Worm (Caenorhabditis elegans) whole organism, mixed stage, embryonic: ENCODE data around the gene npp-1.
"Not testable (repeated sequence)": the region's sequence is repeated elsewhere in the genome, so short reads cannot be mapped to it uniquely, and the experiment has no call there.

Experiments used
- M03D4.4 ChIP-seq: sonication (generic microtip); optimal IDR thresholded peaks from 2 replicates; lab custom pipeline; 2017; ENCODE audit warnings: mild to moderate bottlenecking, missing genetic modification characterization, missing compliant biosample characterization
- bed-3 ChIP-seq: fragments of 200-800 bp; sonication (Bioruptor generic); optimal IDR thresholded peaks from 3 replicates; lab custom pipeline; 2018; ENCODE audit warnings: mild to moderate bottlenecking, missing genetic modification characterization, moderate library complexity, missing compliant biosample characterization
- blmp-1 ChIP-seq: fragments of 150-350 bp; optimal IDR thresholded peaks from 2 replicates; lab custom pipeline; 2014; ENCODE audit warnings: missing biosample characterization, missing genetic modification characterization
- ceh-39 ChIP-seq: fragments of 150-350 bp; optimal IDR thresholded peaks from 2 replicates; lab custom pipeline; 2014; ENCODE audit warnings: missing biosample characterization, missing genetic modification characterization
- ceh-43 ChIP-seq: fragments of 200-800 bp; sonication (Bioruptor generic); optimal IDR thresholded peaks from 2 replicates; lab custom pipeline; 2018; ENCODE audit warnings: mild to moderate bottlenecking, missing genetic modification characterization, moderate library complexity, missing compliant biosample characterization
- ceh-83 ChIP-seq: fragments of 200-800 bp; sonication (Bioruptor generic); optimal IDR thresholded peaks from 2 replicates; lab custom pipeline; 2018; ENCODE audit warnings: mild to moderate bottlenecking, missing genetic modification characterization, missing compliant biosample characterization
- ces-1 ChIP-seq: fragments of 150-350 bp; optimal IDR thresholded peaks from 2 replicates; lab custom pipeline; 2014; ENCODE audit warnings: missing biosample characterization, missing genetic modification reagents, missing genetic modification characterization
- cnd-1 ChIP-seq: fragments of 200-800 bp; sonication (Bioruptor generic); optimal IDR thresholded peaks from 2 replicates; lab custom pipeline; 2018; ENCODE audit warnings: mild to moderate bottlenecking, missing genetic modification characterization, missing compliant biosample characterization
- drap-1 ChIP-seq: fragments of 200-800 bp; sonication (Bioruptor generic); optimal IDR thresholded peaks from 3 replicates; lab custom pipeline; 2018; ENCODE audit warnings: mild to moderate bottlenecking, missing genetic modification characterization, missing compliant biosample characterization
- elt-1 ChIP-seq: sonication (generic microtip); optimal IDR thresholded peaks from 2 replicates; lab custom pipeline; 2017; ENCODE audit warnings: missing genetic modification characterization, mild to moderate bottlenecking, missing compliant biosample characterization, antibody characterized with exemption, moderate library complexity, borderline replicate concordance; ENCODE audit not compliant: insufficient read depth
- elt-3 ChIP-seq: fragments of 150-350 bp; optimal IDR thresholded peaks from 2 replicates; lab custom pipeline; 2014; ENCODE audit warnings: missing biosample characterization, missing genetic modification characterization
- flh-1 ChIP-seq: fragments of 200-800 bp; sonication (Bioruptor generic); optimal IDR thresholded peaks from 2 replicates; lab custom pipeline; 2018; ENCODE audit warnings: mild to moderate bottlenecking, missing genetic modification characterization, moderate library complexity, missing compliant biosample characterization
- ham-2 ChIP-seq: fragments of 200-800 bp; sonication (Bioruptor generic); optimal IDR thresholded peaks from 2 replicates; lab custom pipeline; 2018; ENCODE audit warnings: mild to moderate bottlenecking, missing genetic modification characterization, missing compliant biosample characterization
- hlh-1 ChIP-seq: fragments of 150-350 bp; optimal IDR thresholded peaks from 2 replicates; lab custom pipeline; 2014; ENCODE audit warnings: missing biosample characterization, missing genetic modification reagents, missing genetic modification characterization
- lin-13 ChIP-seq: fragments of 150-350 bp; optimal IDR thresholded peaks from 2 replicates; lab custom pipeline; 2014; ENCODE audit warnings: missing biosample characterization, missing genetic modification characterization
- lsy-2 ChIP-seq: fragments of 150-350 bp; optimal IDR thresholded peaks from 2 replicates; lab custom pipeline; 2014; ENCODE audit warnings: missing biosample characterization, missing genetic modification characterization
- mab-5 ChIP-seq: fragments of 150-350 bp; optimal IDR thresholded peaks from 2 replicates; lab custom pipeline; 2014; ENCODE audit warnings: missing biosample characterization, missing genetic modification characterization
- mep-1 ChIP-seq: fragments of 150-350 bp; optimal IDR thresholded peaks from 2 replicates; lab custom pipeline; 2017; ENCODE audit warnings: missing biosample characterization, missing genetic modification reagents, missing genetic modification characterization, inconsistent platforms
- mls-2 ChIP-seq: sonication (generic microtip); optimal IDR thresholded peaks from 2 replicates; lab custom pipeline; 2016; ENCODE audit warnings: mild to moderate bottlenecking, missing genetic modification characterization, moderate library complexity, missing compliant biosample characterization
- nhr-12 ChIP-seq: fragments of 150-350 bp; optimal IDR thresholded peaks from 2 replicates; lab custom pipeline; 2014; ENCODE audit warnings: missing biosample characterization, missing genetic modification characterization
- nhr-2 ChIP-seq: fragments of 150-350 bp; optimal IDR thresholded peaks from 2 replicates; lab custom pipeline; 2014; ENCODE audit warnings: missing biosample characterization, missing genetic modification characterization
- nhr-237 ChIP-seq: fragments of 150-350 bp; optimal IDR thresholded peaks from 2 replicates; lab custom pipeline; 2014; ENCODE audit warnings: missing biosample characterization, missing genetic modification characterization
- nhr-76 ChIP-seq: sonication (generic microtip); optimal IDR thresholded peaks from 2 replicates; lab custom pipeline; 2017; ENCODE audit warnings: missing biosample characterization, missing genetic modification characterization
- pha-4 ChIP-seq: fragments of 150-350 bp; optimal IDR thresholded peaks from 2 replicates; lab custom pipeline; 2018; ENCODE audit warnings: missing biosample characterization, missing genetic modification reagents, missing genetic modification characterization
- sem-2 ChIP-seq: fragments of 200-800 bp; sonication (Bioruptor generic); optimal IDR thresholded peaks from 2 replicates; lab custom pipeline; 2018; ENCODE audit warnings: mild to moderate bottlenecking, missing genetic modification characterization, missing compliant biosample characterization
- snpc-4 ChIP-seq: fragments of 150-350 bp; optimal IDR thresholded peaks from 2 replicates; lab custom pipeline; 2014; ENCODE audit warnings: missing biosample characterization, missing genetic modification characterization
- sptf-1 ChIP-seq: sonication (generic microtip); optimal IDR thresholded peaks from 2 replicates; lab custom pipeline; 2017; ENCODE audit warnings: mild to moderate bottlenecking, missing genetic modification characterization, moderate library complexity, missing compliant biosample characterization
- tbx-8 ChIP-seq: fragments of 200-800 bp; sonication (Bioruptor generic); optimal IDR thresholded peaks from 2 replicates; lab custom pipeline; 2018; ENCODE audit warnings: mild to moderate bottlenecking, missing genetic modification characterization, moderate library complexity, missing compliant biosample characterization
- unc-39 ChIP-seq: fragments of 150-350 bp; optimal IDR thresholded peaks from 2 replicates; lab custom pipeline; 2014; ENCODE audit warnings: missing biosample characterization, missing genetic modification characterization
- zip-8 ChIP-seq: fragments of 150-350 bp; optimal IDR thresholded peaks from 2 replicates; lab custom pipeline; 2014; ENCODE audit warnings: missing biosample characterization, missing genetic modification characterization
- ztf-11 ChIP-seq: fragments of 150-350 bp; optimal IDR thresholded peaks from 2 replicates; lab custom pipeline; 2014; ENCODE audit warnings: missing biosample characterization, missing genetic modification characterization

npp-1 gene

DNA sequence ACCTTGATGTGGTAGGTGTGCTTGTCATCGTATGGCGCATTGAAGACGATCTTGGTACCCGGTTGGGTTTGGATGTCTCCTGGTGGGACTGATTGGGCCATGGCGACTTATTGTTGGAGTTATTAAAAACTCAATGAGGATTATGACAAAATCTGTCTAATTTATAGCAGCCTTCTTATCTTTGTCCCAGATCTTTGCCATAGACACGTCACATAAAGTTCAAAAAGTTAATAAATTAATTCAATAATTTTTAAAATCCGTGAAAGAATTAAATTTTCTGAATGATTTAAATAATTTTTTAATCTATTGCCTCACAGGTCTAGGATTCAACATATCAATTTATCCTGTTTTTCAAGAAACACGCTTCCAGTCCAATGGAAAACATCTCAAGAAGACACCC is 22.0 kb upstream of the npp-1 start, which contains the start of gene msp-81:
Gene msp-81 (minus strand): TSS at position 101 of the 400 bp plus-strand sequence.
- no peak for TF ChIP-seq drap-1 (GFP tag; lab: Kevin White, UChicago)
- TF ChIP-seq ztf-11 (tag; lab: Kevin White, UChicago), result no peak
- no peak for TF ChIP-seq lsy-2 (tag; lab: Kevin White, UChicago)
- no peak for TF ChIP-seq nhr-237
- TF ChIP-seq lin-13 (tag; lab: Kevin White, UChicago), result no peak
- no peak for TF ChIP-seq cnd-1 (tag; lab: Kevin White, UChicago)
- no peak for TF ChIP-seq elt-3 (tag; lab: Kevin White, UChicago)
- no peak for TF ChIP-seq sptf-1
- TF ChIP-seq ceh-39 (tag; lab: Kevin White, UChicago), result no peak
- TF ChIP-seq snpc-4 (tag; lab: Kevin White, UChicago), result no peak
- TF ChIP-seq nhr-2, result no peak
- TF ChIP-seq mls-2, result no peak
- no peak for TF ChIP-seq pha-4 (tag; lab: Kevin White, UChicago)
- no peak for TF ChIP-seq sem-2 (GFP tag; lab: Kevin White, UChicago)
- no peak for TF ChIP-seq elt-1 (tag; lab: Kevin White, UChicago)
- no peak for TF ChIP-seq bed-3
- no peak for TF ChIP-seq zip-8
- TF ChIP-seq, all 35 proteins: peak for 0

DNA sequence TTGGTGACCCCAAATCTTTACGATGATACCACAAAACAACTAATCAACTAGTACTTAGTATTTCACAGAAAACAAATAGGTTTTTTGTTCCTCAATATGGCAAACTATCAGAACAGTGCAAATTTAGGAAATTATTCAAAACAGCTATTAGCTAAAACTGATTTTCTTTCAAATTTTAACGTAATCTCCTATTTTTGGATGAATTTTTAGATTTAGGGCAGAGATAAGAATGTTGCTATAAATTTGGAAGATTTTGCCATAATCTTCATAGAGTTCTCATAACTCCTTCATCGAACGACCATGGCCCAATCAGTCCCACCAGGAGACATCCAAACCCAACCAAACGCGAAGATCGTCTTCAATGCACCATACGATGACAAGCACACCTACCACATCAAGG is 20.9 kb upstream of the npp-1 start, which contains the start of gene msp-10:
Gene msp-10 (plus strand): TSS at position 301 of the 400 bp plus-strand sequence.
- not testable (repeated sequence) for TF ChIP-seq nhr-237; nhr-12 (tag; lab: Kevin White, UChicago); ztf-11 (tag; lab: Kevin White, UChicago)

DNA sequence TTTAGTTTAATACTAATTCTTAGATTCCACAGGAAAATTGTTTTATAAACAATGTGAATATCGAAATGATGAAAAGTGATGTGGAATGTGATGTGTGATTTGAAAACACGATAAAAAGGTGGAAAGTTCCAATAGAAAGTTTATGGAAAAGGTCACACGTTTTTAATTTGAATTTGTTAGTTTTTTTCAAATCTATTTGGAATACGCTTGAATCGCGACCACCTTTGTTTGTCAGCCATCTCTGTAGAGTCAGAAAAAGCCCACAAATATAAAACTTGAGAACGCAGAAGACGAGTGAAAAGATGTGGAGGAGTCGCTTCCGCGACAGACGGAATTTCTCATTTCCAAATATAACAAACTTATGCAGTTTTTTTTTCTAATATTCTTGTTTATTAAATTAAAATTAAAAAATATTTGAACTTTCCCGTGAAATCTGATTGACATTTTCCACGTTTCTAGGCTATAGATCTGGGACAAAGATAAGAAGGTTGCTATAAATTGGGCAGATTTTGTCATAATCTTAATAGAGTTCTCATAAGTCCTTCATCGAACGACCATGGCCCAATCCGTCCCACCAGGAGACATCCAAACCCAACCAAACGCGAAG is 17.2 kb upstream of the npp-1 start, which contains the start of the genes kin-24 and msp-56:
Gene kin-24 (minus strand): TSS at position 101 of the 607 bp plus-strand sequence.
Gene msp-56 (plus strand): TSS at position 557 of the 607 bp plus-strand sequence.
- TF ChIP-seq mab-5 (tag; lab: Kevin White, UChicago), result no peak
- no peak for TF ChIP-seq flh-1 (GFP tag; lab: Kevin White, UChicago)
- TF ChIP-seq hlh-1 (tag; lab: Kevin White, UChicago), result no peak
- no peak for TF ChIP-seq nhr-237
- TF ChIP-seq ces-1 (GFP tag; lab: Kevin White, UChicago), result no peak
- TF ChIP-seq, all 35 proteins: peak for 0

DNA sequence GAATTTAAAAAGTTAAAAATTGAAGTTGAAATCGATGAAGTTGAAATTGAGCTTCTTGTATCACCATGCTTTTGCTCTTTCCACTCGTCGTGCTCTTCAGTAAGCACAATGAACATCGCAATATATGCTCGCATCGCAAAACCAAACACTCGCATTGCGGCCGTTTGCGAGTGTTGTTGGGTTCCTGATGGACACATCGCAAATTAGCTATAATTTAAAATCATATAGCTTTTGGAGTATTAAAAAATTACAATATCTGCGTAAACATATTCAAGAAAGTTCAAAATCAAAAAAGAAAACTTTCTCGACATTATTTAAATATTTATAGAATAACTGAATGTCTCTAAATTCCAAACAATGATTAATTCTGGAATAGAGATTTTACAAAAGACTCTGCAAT is 16.2 kb upstream of the npp-1 start, which contains the start of gene K07F5.17:
Gene K07F5.17 (plus strand): TSS at position 301 of the 400 bp plus-strand sequence.
- TF ChIP-seq ceh-43 (GFP tag; lab: Kevin White, UChicago) (no peak), blmp-1 (tag; lab: Kevin White, UChicago) (no peak)

DNA sequence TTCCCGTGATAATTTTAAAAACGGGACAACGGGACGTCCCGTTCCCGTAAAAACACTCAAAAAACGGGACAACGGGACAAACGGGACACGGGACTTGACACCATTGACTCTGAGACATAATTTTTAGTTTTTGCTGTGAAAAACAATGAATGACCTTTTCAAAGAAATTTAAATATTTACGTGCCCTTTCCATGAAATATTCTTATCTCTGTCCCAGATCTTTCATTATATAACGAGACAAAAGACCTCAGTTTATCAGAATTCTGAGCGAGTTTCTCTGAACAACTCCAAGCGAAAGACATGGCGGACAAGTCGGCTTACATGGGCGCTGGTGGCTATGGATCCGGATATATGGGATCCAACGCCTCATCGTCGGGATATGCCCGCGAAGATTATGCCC is 14.5 kb upstream of the npp-1 start, which contains the start of gene nspd-2:
Gene nspd-2 (plus strand): TSS at position 301 of the 400 bp plus-strand sequence.
- TF ChIP-seq snpc-4 (tag; lab: Kevin White, UChicago) (no peak), unc-39 (tag; lab: Kevin White, UChicago) (no peak), mab-5 (tag; lab: Kevin White, UChicago) (no peak), cnd-1 (tag; lab: Kevin White, UChicago) (no peak), lsy-2 (tag; lab: Kevin White, UChicago) (no peak), M03D4.4 (no peak), mep-1 (tag; lab: Kevin White, UChicago) (no peak), lin-13 (tag; lab: Kevin White, UChicago) (no peak), flh-1 (GFP tag; lab: Kevin White, UChicago) (no peak), bed-3 (no peak), hlh-1 (tag; lab: Kevin White, UChicago) (no peak), nhr-237 (no peak), nhr-76 (no peak)

DNA sequence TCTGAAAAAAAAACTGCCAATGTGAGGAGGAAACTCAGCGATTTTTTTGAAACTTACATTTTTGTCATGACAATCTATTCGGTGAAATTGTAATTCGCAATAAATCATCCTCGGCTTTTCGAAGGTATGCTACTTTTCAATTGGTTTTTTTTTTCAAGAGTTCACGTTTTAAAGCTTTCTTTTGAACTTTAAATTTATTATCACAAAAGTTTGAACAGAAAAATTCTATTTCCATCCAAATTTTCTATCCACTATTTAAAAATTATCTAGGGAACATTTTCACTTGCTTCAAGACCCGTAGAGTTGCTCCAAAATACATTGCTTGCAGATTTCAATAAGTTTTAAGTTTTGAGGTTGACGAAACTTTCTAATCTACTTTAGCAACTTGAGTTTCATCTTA is 11.7 kb upstream of the npp-1 start, which contains the start of gene K07F5.6:
Gene K07F5.6 (minus strand): TSS at position 101 of the 400 bp plus-strand sequence.
- TF ChIP-seq elt-1 (tag; lab: Kevin White, UChicago), result no peak
- TF ChIP-seq zip-8, result no peak
- no peak for TF ChIP-seq blmp-1 (tag; lab: Kevin White, UChicago)
- TF ChIP-seq ceh-83 (GFP tag; lab: Kevin White, UChicago), result no peak
- TF ChIP-seq ham-2 (GFP tag; lab: Kevin White, UChicago), result no peak
- TF ChIP-seq tbx-8 (GFP tag; lab: Kevin White, UChicago), result no peak
- no peak for TF ChIP-seq lsy-2 (tag; lab: Kevin White, UChicago)
- TF ChIP-seq nhr-237, result no peak
- TF ChIP-seq ztf-11 (tag; lab: Kevin White, UChicago), result no peak
- no peak for TF ChIP-seq cnd-1 (tag; lab: Kevin White, UChicago)
- TF ChIP-seq drap-1 (GFP tag; lab: Kevin White, UChicago), result no peak
- no peak for TF ChIP-seq flh-1 (GFP tag; lab: Kevin White, UChicago)
